Fruit fly (Drosophila melanogaster) ovary, adult (tissue): ENCODE results near the gene papi.

ENCODE experiments used
- CG17801 ChIP-seq: fragments of 200-800 bp; optimal IDR thresholded peaks from 2 replicates; lab custom pipeline; 2019; ENCODE audit warnings: missing biosample characterization, mild to moderate bottlenecking, missing genetic modification characterization, moderate library complexity; ENCODE audit not compliant: partially characterized antibody

The papi gene

dm6 chr2L:2220573-2221332 is at the start of gene papi:
TSS of gene papi (plus strand) at chr2L:2220748.
- TF ChIP-seq CG17801: no peak

- TF ChIP-seq CG17801: peak; percentile 56
These were observed 49.0 kb upstream of the papi start for dm6 chr2L:2171366-2172078.

- no peak for TF ChIP-seq CG17801
These were observed 48.0 kb upstream of the papi start for dm6 chr2L:2172460-2173121.

- TF ChIP-seq CG17801: no peak
These were observed 47.4 kb upstream of the papi start for dm6 chr2L:2173191-2173590.

- no peak for TF ChIP-seq CG17801
These were observed 46.9 kb upstream of the papi start for dm6 chr2L:2173604-2174003.

- TF ChIP-seq CG17801: peak; percentile 36
These were observed 45.3 kb upstream of the papi start for dm6 chr2L:2175090-2175830.

- peak; percentile 45 for TF ChIP-seq CG17801
These were observed 44.5 kb upstream of the papi start for dm6 chr2L:2175930-2176643.

- TF ChIP-seq CG17801: no peak
These were observed 43.1 kb upstream of the papi start for dm6 chr2L:2177312-2177968.

- TF ChIP-seq CG17801: peak; percentile 55
These were observed 42.4 kb upstream of the papi start, which contains the start of gene aop for dm6 chr2L:2177969-2178809. TSS of gene aop (minus strand) at chr2L:2178754.

dm6 chr2L:2178810-2179143 is 41.8 kb upstream of the papi start:
- TF ChIP-seq CG17801: no peak

- no peak for TF ChIP-seq CG17801
These were observed 41.2 kb upstream of the papi start for dm6 chr2L:2179366-2179765.

- TF ChIP-seq CG17801: no peak
These were observed 40.4 kb upstream of the papi start for dm6 chr2L:2180120-2180539.

- no peak for TF ChIP-seq CG17801
These were observed 39.9 kb upstream of the papi start for dm6 chr2L:2180665-2181064.

dm6 chr2L:2181971-2182643 is 38.4 kb upstream of the papi start:
- TF ChIP-seq CG17801: no peak
